Worm (Caenorhabditis elegans): ENCODE data around the gene F26G1.10.

The F26G1.10 gene

ce11 chrII:4761020-4761419, 13.2 kb upstream of the F26G1.10 start:
- no peak for TF ChIP-seq ceh-39 (tag; optimal IDR thresholded peaks at IDR 0.05)
- TF ChIP-seq sptf-1 (tag; optimal IDR thresholded peaks at IDR 0.05), result no peak
- TF ChIP-seq unc-39 (tag; optimal IDR thresholded peaks at IDR 0.05), result no peak
- no peak for TF ChIP-seq drap-1 (GFP tag; optimal IDR thresholded peaks at IDR 0.05)
- no peak for TF ChIP-seq ceh-83 (GFP tag; optimal IDR thresholded peaks at IDR 0.05)
- TF ChIP-seq flh-1 (GFP tag; optimal IDR thresholded peaks at IDR 0.05), result no peak
- no peak for TF ChIP-seq sem-2 (GFP tag; optimal IDR thresholded peaks at IDR 0.05)
- no peak for TF ChIP-seq lsy-2 (tag; optimal IDR thresholded peaks at IDR 0.05)

DNA sequence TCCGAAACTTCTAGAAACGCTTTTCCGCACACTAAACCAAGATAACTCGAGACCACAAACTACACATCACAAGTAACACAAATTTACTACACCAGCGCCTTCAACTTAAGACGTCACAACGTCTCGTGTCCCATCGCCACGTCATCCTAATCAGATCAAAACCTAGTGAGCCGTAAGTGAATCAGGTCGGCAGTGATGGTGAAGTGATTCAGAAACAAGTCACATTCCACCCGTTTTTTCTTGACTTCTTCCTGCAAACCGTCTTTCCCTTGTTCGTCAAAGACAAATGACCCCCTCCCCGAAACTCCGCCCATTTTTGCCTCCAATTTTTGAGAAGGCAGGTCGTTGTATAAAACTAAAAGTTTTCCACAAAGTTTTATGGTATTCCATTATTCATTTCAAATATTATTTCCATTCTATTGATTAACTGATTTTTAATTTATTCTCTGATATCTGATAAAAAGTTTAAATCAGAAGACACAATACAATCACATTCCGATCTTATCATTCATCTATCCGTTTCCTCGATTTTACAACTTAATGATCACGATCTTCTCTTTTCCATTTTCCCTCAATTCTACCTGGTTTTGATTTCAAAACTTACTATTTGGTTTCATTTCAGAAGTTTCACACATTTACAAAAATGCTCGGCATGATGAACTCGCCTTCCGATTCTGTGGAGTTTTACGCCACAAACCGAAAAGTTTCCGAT, 11.5 kb upstream of the F26G1.10 start, which contains the start of gene F26G1.2:
Gene F26G1.2, plus strand, starts transcription at position 508 of the 712 bp plus-strand sequence.
- no peak for TF ChIP-seq zip-8 (tag; optimal IDR thresholded peaks at IDR 0.05)
- no peak for TF ChIP-seq M03D4.4 (tag; optimal IDR thresholded peaks at IDR 0.05)
- TF ChIP-seq elt-3 (tag; optimal IDR thresholded peaks at IDR 0.05), result no peak
- TF ChIP-seq ham-2 (GFP tag; optimal IDR thresholded peaks at IDR 0.05), result no peak
- no peak for TF ChIP-seq unc-39 (tag; optimal IDR thresholded peaks at IDR 0.05)
- TF ChIP-seq cnd-1 (tag; optimal IDR thresholded peaks at IDR 0.05), result no peak
- TF ChIP-seq blmp-1 (tag; optimal IDR thresholded peaks at IDR 0.05), result no peak
- no peak for TF ChIP-seq ces-1 (GFP tag; optimal IDR thresholded peaks at IDR 0.05)
- TF ChIP-seq unc-120 (tag; optimal IDR thresholded peaks at IDR 0.05; ENCODE audit: poor library complexity, severe bottlenecking), result no peak
- no peak for TF ChIP-seq snpc-4 (tag; optimal IDR thresholded peaks at IDR 0.05)
- no peak for TF ChIP-seq ceh-43 (GFP tag; optimal IDR thresholded peaks at IDR 0.05)
- no peak for TF ChIP-seq mep-1 (tag; optimal IDR thresholded peaks at IDR 0.05)
- no peak for TF ChIP-seq lin-13 (tag; optimal IDR thresholded peaks at IDR 0.05)
- no peak for TF ChIP-seq nhr-76 (tag; optimal IDR thresholded peaks at IDR 0.05)
- TF ChIP-seq pha-4 (tag; optimal IDR thresholded peaks at IDR 0.05), result no peak

ce11 chrII:4766284-4766683, 7.9 kb upstream of the F26G1.10 start, which contains the start of gene ttm-2:
TSS of gene ttm-2 (minus strand) at chrII:4766384.
- TF ChIP-seq ham-2 (GFP tag; optimal IDR thresholded peaks at IDR 0.05) (no peak), unc-62 (GFP tag; optimal IDR thresholded peaks at IDR 0.05) (no peak), lsy-2 (tag; optimal IDR thresholded peaks at IDR 0.05) (no peak), unc-39 (tag; optimal IDR thresholded peaks at IDR 0.05) (no peak), flh-1 (GFP tag; optimal IDR thresholded peaks at IDR 0.05) (no peak), mls-2 (tag; optimal IDR thresholded peaks at IDR 0.05) (no peak), sem-2 (GFP tag; optimal IDR thresholded peaks at IDR 0.05) (no peak), unc-120 (tag; optimal IDR thresholded peaks at IDR 0.05; ENCODE audit: poor library complexity, severe bottlenecking) (no peak), sptf-1 (tag; optimal IDR thresholded peaks at IDR 0.05) (no peak), lin-32 (GFP tag; optimal IDR thresholded peaks at IDR 0.05) (no peak), nhr-12 (tag; optimal IDR thresholded peaks at IDR 0.05) (no peak), hlh-1 (tag; optimal IDR thresholded peaks at IDR 0.05) (no peak)

DNA sequence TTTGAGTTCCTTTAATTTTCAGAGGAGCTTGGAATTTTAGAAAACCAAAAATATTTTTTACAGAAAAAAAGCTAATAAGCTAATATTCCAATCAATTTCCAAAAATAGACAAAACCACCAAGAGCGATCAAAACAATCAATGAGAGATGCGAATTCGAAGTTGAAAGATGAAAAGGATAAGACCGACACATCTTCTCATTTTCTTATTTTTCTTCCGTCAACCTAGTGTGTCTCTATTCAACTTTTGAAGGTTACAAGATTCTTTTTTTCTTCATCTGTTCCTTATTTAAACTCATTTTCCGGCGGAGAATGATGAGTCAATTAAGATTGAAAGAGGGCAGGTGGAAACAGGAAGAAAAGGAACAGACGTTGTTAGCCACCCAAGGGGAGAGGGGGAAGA, 6.6 kb upstream of the F26G1.10 start:
- TF ChIP-seq sem-2 (GFP tag; optimal IDR thresholded peaks at IDR 0.05) (no peak), mep-1 (tag; optimal IDR thresholded peaks at IDR 0.05) (no peak), ceh-43 (GFP tag; optimal IDR thresholded peaks at IDR 0.05) (no peak), nhr-237 (tag; optimal IDR thresholded peaks at IDR 0.05) (no peak), elt-3 (tag; optimal IDR thresholded peaks at IDR 0.05) (no peak), nhr-2 (tag; optimal IDR thresholded peaks at IDR 0.05) (no peak), hlh-1 (tag; optimal IDR thresholded peaks at IDR 0.05) (no peak), pha-4 (tag; optimal IDR thresholded peaks at IDR 0.05) (no peak), drap-1 (GFP tag; optimal IDR thresholded peaks at IDR 0.05) (no peak), unc-39 (tag; optimal IDR thresholded peaks at IDR 0.05) (no peak), blmp-1 (tag; optimal IDR thresholded peaks at IDR 0.05) (no peak), ces-1 (GFP tag; optimal IDR thresholded peaks at IDR 0.05) (no peak), lin-13 (tag; optimal IDR thresholded peaks at IDR 0.05) (no peak)

DNA sequence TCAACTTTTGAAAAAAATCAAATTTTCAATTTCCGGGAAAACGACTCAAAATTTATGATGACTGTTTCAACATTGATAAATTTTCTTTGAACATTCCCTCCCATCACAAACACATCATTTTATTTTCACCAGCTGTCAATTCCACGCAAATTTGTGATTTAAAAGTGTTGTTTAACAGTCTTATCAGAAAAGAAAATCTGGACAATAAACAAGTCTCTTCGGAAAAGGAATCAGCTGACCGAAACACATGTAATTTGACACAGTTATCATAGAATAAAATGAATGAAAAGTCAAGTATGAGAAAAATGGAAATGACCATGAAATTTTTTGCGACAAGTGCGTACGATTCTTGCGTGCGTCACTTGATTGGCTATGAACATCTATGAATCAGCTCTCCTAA, 5.1 kb upstream of the F26G1.10 start:
- TF ChIP-seq hlh-1 (tag; optimal IDR thresholded peaks at IDR 0.05), result no peak
- TF ChIP-seq blmp-1 (tag; optimal IDR thresholded peaks at IDR 0.05), result no peak
- no peak for TF ChIP-seq ztf-11 (tag; optimal IDR thresholded peaks at IDR 0.05)
- no peak for TF ChIP-seq bed-3 (GFP tag; optimal IDR thresholded peaks at IDR 0.05)
- TF ChIP-seq elt-3 (tag; optimal IDR thresholded peaks at IDR 0.05), result no peak
- no peak for TF ChIP-seq elt-1 (tag; optimal IDR thresholded peaks at IDR 0.05; ENCODE audit: borderline replicate concordance, insufficient read depth)
- no peak for TF ChIP-seq mab-5 (tag; optimal IDR thresholded peaks at IDR 0.05)
- TF ChIP-seq ceh-43 (GFP tag; optimal IDR thresholded peaks at IDR 0.05), result no peak
- TF ChIP-seq ham-2 (GFP tag; optimal IDR thresholded peaks at IDR 0.05), result no peak

All from whole organism, mixed stage, embryonic.